Fruit fly (Drosophila melanogaster): ENCODE data around the gene CG11050.

CG11050 gene

dm6 chr2L:6610683-6611373, at the start of gene CG11050 (continued):
- TF ChIP-seq dpn (GFP tag; optimal IDR thresholded peaks at IDR 0.05) (peak; percentile 84 to 90), dimm (GFP tag; IDR thresholded peaks at IDR 0.05) (no peak), inv (GFP tag; IDR thresholded peaks at IDR 0.05; ENCODE audit: partially characterized antibody) (peak; percentile 36; the same call in 1 of the 2 replicates), CG14050 (GFP tag; IDR thresholded peaks at IDR 0.05) (peak; percentile 66; the same call in 2 of the 3 replicates), Ravus (GFP tag; IDR thresholded peaks at IDR 0.05) (no peak; the same call in 1 of the 2 replicates), Xrp1 (GFP tag; IDR thresholded peaks at IDR 0.05) (peak; percentile 75), croc (GFP tag; conservative IDR thresholded peaks at IDR 0.05) (no peak), cwo (GFP tag; optimal IDR thresholded peaks at IDR 0.05) (peak; percentile 62), sens (GFP tag) (peak; percentile 91), CG42726 (GFP tag; IDR thresholded peaks at IDR 0.05; ENCODE audit: partially characterized antibody) (peak; percentile 75), CG12769 (tag; optimal IDR thresholded peaks at IDR 0.05) (peak; percentile 90), CG2120 (GFP tag; optimal IDR thresholded peaks at IDR 0.05) (peak; percentile 91), Bdp1 (GFP tag; optimal IDR thresholded peaks at IDR 0.05) (peak; percentile 66), schlank (tag; optimal IDR thresholded peaks at IDR 0.05) (peak; percentile 34), CG15696 (tag; optimal IDR thresholded peaks at IDR 0.05) (peak; percentile 49), CG13894 (tag; optimal IDR thresholded peaks at IDR 0.05) (peak; percentile 73), CG10979 (tag; optimal IDR thresholded peaks at IDR 0.05) (peak; percentile 62), CG10274 (GFP tag; optimal IDR thresholded peaks at IDR 0.05) (no peak), hkb (optimal IDR thresholded peaks at IDR 0.05) (peak; percentile 58), hkb (GFP tag; IDR thresholded peaks at IDR 0.05) (peak; percentile 85), Opbp (GFP tag; IDR thresholded peaks at IDR 0.05; ENCODE audit: partially characterized antibody) (peak; percentile 67; the same call in 2 of the 3 replicates), CG31365 (tag; optimal IDR thresholded peaks at IDR 0.05) (peak; percentile 65), CG12155 (GFP tag; optimal IDR thresholded peaks at IDR 0.05) (peak; percentile 73), sr (GFP tag; IDR thresholded peaks at IDR 0.05) (peak; percentile 30; the same call in 1 of the 3 replicates), Lhr (GFP tag; optimal IDR thresholded peaks at IDR 0.05) (peak; percentile 99), CG14667 (GFP tag; IDR thresholded peaks at IDR 0.05) (peak; percentile 41; the same call in 1 of the 2 replicates), CG4404 (GFP tag; IDR thresholded peaks at IDR 0.05) (peak; percentile 31; the same call in 1 of the 2 replicates), peb (GFP tag; IDR thresholded peaks at IDR 0.05) (no peak), tup (GFP tag; optimal IDR thresholded peaks at IDR 0.05) (peak; percentile 6), gfzf (GFP tag; optimal IDR thresholded peaks at IDR 0.05) (peak; percentile 90), Gsc (GFP tag; IDR thresholded peaks at IDR 0.05) (no peak), Hand (GFP tag; optimal IDR thresholded peaks at IDR 0.05) (peak; percentile 64), CG2875 (GFP tag; optimal IDR thresholded peaks at IDR 0.05) (peak; percentile 75), CG3726 (GFP tag; IDR thresholded peaks at IDR 0.05) (0 out of 3 replicates have a peak, but pooled peaks have one; percentile 17), ac (GFP tag; optimal IDR thresholded peaks at IDR 0.05) (no peak), pan (optimal IDR thresholded peaks at IDR 0.05) (no peak), pan (GFP tag; optimal IDR thresholded peaks at IDR 0.05 in 1 of 2, IDR thresholded peaks at IDR 0.05 in 1 of 2) (peak in 1 of 2 experiments; percentile 83), Asciz (GFP tag; optimal IDR thresholded peaks at IDR 0.05) (peak; percentile 67), CG10543 (GFP tag; optimal IDR thresholded peaks at IDR 0.05) (no peak), rib (GFP tag; IDR thresholded peaks at IDR 0.05) (peak; percentile 84; the same call in 1 of the 2 replicates), CG3163 (GFP tag; optimal IDR thresholded peaks at IDR 0.05) (peak; percentile 75), ara (GFP tag; IDR thresholded peaks at IDR 0.05) (peak; percentile 69), sima (GFP tag; optimal IDR thresholded peaks at IDR 0.05) (peak; percentile 19), dmrt99B (tag; optimal IDR thresholded peaks at IDR 0.05) (peak; percentile 72), tio (GFP tag; optimal IDR thresholded peaks at IDR 0.05) (peak; percentile 42), crp (GFP tag; optimal IDR thresholded peaks at IDR 0.05) (peak; percentile 99 to 100), Six4 (GFP tag; optimal IDR thresholded peaks at IDR 0.05) (peak; percentile 62), caup (GFP tag; optimal IDR thresholded peaks at IDR 0.05; ENCODE audit: severe bottlenecking) (peak; percentile 65)

All from whole organism, embryonic.